Worm (Caenorhabditis elegans): Measurements from ENCODE around the gene C42D4.3.
A peak's percentile ranks its signal among the peaks of the same experiment; 100 is the strongest.

Gene C42D4.3

DNA sequence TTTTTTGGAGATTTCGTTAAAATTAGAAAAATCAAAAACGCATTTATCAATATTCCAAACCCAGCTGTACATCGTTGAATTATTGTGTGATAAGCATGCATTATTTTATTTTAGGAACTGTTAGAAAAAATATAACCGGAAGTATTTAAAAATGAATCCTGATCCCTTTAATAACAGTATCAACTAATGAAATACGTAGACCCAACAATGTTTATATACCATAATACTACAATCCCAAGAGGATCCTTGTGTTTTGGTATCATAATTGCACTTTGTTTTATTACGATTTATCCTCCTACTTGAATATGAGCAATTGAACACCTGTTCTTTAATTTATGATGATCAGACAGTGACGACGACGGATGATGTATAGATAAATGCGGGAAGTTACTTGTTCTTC is 7.7 kb downstream of the C42D4.3 start, which contains the start of gene str-249:
Gene str-249 (minus strand): TSS at position 101 of the 400 bp plus-strand sequence.
- TF ChIP-seq let-607 (tag; optimal IDR thresholded peaks at IDR 0.05): no peak
- TF ChIP-seq egl-44 (GFP tag; IDR thresholded peaks at IDR 0.05): no peak
- TF ChIP-seq F10E7.11 (tag; optimal IDR thresholded peaks at IDR 0.05): no peak
- TF ChIP-seq egrh-3 (GFP tag; IDR thresholded peaks at IDR 0.05): no peak
- TF ChIP-seq lin-26 (GFP tag; IDR thresholded peaks at IDR 0.05): no peak
- no peak for TF ChIP-seq atf-7 (tag; optimal IDR thresholded peaks at IDR 0.05)
- TF ChIP-seq rec-8 (tag; optimal IDR thresholded peaks at IDR 0.05): no peak
- no peak for TF ChIP-seq nfyb-1 (GFP tag; IDR thresholded peaks at IDR 0.05)

- TF ChIP-seq gei-17 (GFP tag; optimal IDR thresholded peaks at IDR 0.05) (no peak), F23B12.7 (tag; optimal IDR thresholded peaks at IDR 0.05; ENCODE audit: insufficient read depth) (no peak), hlh-12 (tag; optimal IDR thresholded peaks at IDR 0.05) (no peak), bed-2 (GFP tag; IDR thresholded peaks at IDR 0.05) (no peak), hrde-1 (tag; optimal IDR thresholded peaks at IDR 0.05; ENCODE audit: borderline replicate concordance) (no peak), lsy-27 (tag; optimal IDR thresholded peaks at IDR 0.05; ENCODE audit: borderline replicate concordance, insufficient read depth) (no peak), egl-44 (GFP tag; IDR thresholded peaks at IDR 0.05) (no peak)
Observed at ce11 chrIV:7188030-7188429, 9.0 kb downstream of the C42D4.3 start, which contains the start of gene C42D4.13. C42D4.13 (minus strand) TSS chrIV:7188130.

- TF ChIP-seq akir-1 (GFP tag; optimal IDR thresholded peaks at IDR 0.05): no peak
- peak; percentile 13 for TF ChIP-seq madf-10 (tag; optimal IDR thresholded peaks at IDR 0.05)
- peak; percentile 27 to 65 for TF ChIP-seq let-607 (tag; optimal IDR thresholded peaks at IDR 0.05)
- no peak for TF ChIP-seq D2030.7 (GFP tag; IDR thresholded peaks at IDR 0.05)
- no peak for TF ChIP-seq mes-4 (tag; optimal IDR thresholded peaks at IDR 0.05)
- TF ChIP-seq lin-40 (tag; optimal IDR thresholded peaks at IDR 0.05): peak; percentile 63
- no peak for TF ChIP-seq nfya-2 (GFP tag; IDR thresholded peaks at IDR 0.05)
- peak; percentile 54 for TF ChIP-seq ztf-22 (GFP tag; optimal IDR thresholded peaks at IDR 0.05)
- TF ChIP-seq snpc-1.1 (tag; optimal IDR thresholded peaks at IDR 0.05; ENCODE audit: insufficient read depth): no peak
- no peak for TF ChIP-seq F22D6.2 (tag; optimal IDR thresholded peaks at IDR 0.05)
- TF ChIP-seq F57C9.4 (tag; optimal IDR thresholded peaks at IDR 0.05): no peak
- TF ChIP-seq hlh-12 (tag; optimal IDR thresholded peaks at IDR 0.05): no peak
- no peak for TF ChIP-seq bed-1 (GFP tag; IDR thresholded peaks at IDR 0.05)
- TF ChIP-seq snpc-4 (GFP tag; optimal IDR thresholded peaks at IDR 0.05): no peak
- peak in 2 of 4 experiments; percentile 4 to 8 for TF ChIP-seq snpc-4 (tag; optimal IDR thresholded peaks at IDR 0.05)
- peak; percentile 70 for TF ChIP-seq ets-4 (GFP tag; optimal IDR thresholded peaks at IDR 0.05)
- TF ChIP-seq xnd-1 (tag; optimal IDR thresholded peaks at IDR 0.05): no peak
- TF ChIP-seq ceh-58 (GFP tag; IDR thresholded peaks at IDR 0.05): no peak
- TF ChIP-seq atf-7 (tag; optimal IDR thresholded peaks at IDR 0.05): peak; percentile 66
- no peak for TF ChIP-seq egl-18 (GFP tag; IDR thresholded peaks at IDR 0.05)
- TF ChIP-seq dox-1 (GFP tag; IDR thresholded peaks at IDR 0.05): peak; percentile 54; the same call in 1 of the 2 replicates
- TF ChIP-seq pha-4 (tag; optimal IDR thresholded peaks at IDR 0.05): peak; percentile 80
- no peak for TF ChIP-seq B0336.3 (GFP tag; IDR thresholded peaks at IDR 0.05)
- no peak for TF ChIP-seq aptf-2 (GFP tag; conservative IDR thresholded peaks at IDR 0.05)
- TF ChIP-seq T26A5.8 (tag; optimal IDR thresholded peaks at IDR 0.05): no peak
- no peak for TF ChIP-seq ceh-91 (GFP tag; IDR thresholded peaks at IDR 0.05)
- TF ChIP-seq athp-1 (tag; optimal IDR thresholded peaks at IDR 0.05): no peak
- no peak for TF ChIP-seq K12H6.12 (tag; optimal IDR thresholded peaks at IDR 0.05)
- TF ChIP-seq nhr-179 (tag; optimal IDR thresholded peaks at IDR 0.05): no peak
- peak; percentile 7 for TF ChIP-seq ZK185.1 (tag; optimal IDR thresholded peaks at IDR 0.05; ENCODE audit: poor library complexity, severe bottlenecking)
- no peak for TF ChIP-seq ztf-28 (GFP tag; IDR thresholded peaks at IDR 0.05)
Observed at ce11 chrIV:7188528-7189422, 9.7 kb downstream of the C42D4.3 start, which contains the start of gene srlf-7. srlf-7 (plus strand) TSS chrIV:7189287.
